Fruit fly (Drosophila melanogaster): ENCODE data around the gene cpo.

The cpo gene

dm6 chr3R:17966013-17966412 lies 46.4 kb downstream of the cpo start (continued):
- no peak for TF ChIP-seq h (optimal IDR thresholded peaks at IDR 0.05)
- no peak for TF ChIP-seq exex (tag; optimal IDR thresholded peaks at IDR 0.05)
- TF ChIP-seq croc (GFP tag; conservative IDR thresholded peaks at IDR 0.05) = no peak
- TF ChIP-seq hb (GFP tag; IDR thresholded peaks at IDR 0.05; ENCODE audit: partially characterized antibody) = no peak
- no peak for TF ChIP-seq CG17385 (GFP tag; optimal IDR thresholded peaks at IDR 0.05)
- peak; percentile 62 for TF ChIP-seq schlank (tag; optimal IDR thresholded peaks at IDR 0.05)
- no peak for TF ChIP-seq CG14860 (GFP tag; IDR thresholded peaks at IDR 0.05; ENCODE audit: partially characterized antibody)
- TF ChIP-seq CG12299 (tag; optimal IDR thresholded peaks at IDR 0.05) = no peak
- TF ChIP-seq CG7786 (GFP tag; optimal IDR thresholded peaks at IDR 0.05) = no peak
- TF ChIP-seq Sox100B (GFP tag; optimal IDR thresholded peaks at IDR 0.05) = no peak
- no peak for TF ChIP-seq zfh1 (GFP tag; IDR thresholded peaks at IDR 0.05)
- no peak for TF ChIP-seq zf30C (GFP tag; optimal IDR thresholded peaks at IDR 0.05)
- no peak for TF ChIP-seq repo (GFP tag; optimal IDR thresholded peaks at IDR 0.05)
- no peak for TF ChIP-seq C15 (GFP tag; IDR thresholded peaks at IDR 0.05)
- TF ChIP-seq CG15269 (tag; optimal IDR thresholded peaks at IDR 0.05) = no peak
- no peak for TF ChIP-seq danr (GFP tag; IDR thresholded peaks at IDR 0.05)
- no peak for TF ChIP-seq dm (GFP tag; optimal IDR thresholded peaks at IDR 0.05)
- TF ChIP-seq CG2199 (GFP tag; IDR thresholded peaks at IDR 0.05) = no peak
- TF ChIP-seq chinmo (GFP tag; IDR thresholded peaks at IDR 0.05; ENCODE audit: partially characterized antibody) = no peak
- TF ChIP-seq mirr (GFP tag; optimal IDR thresholded peaks at IDR 0.05) = peak; percentile 52
- peak; percentile 35 for TF ChIP-seq nau (GFP tag; optimal IDR thresholded peaks at IDR 0.05)
- no peak for TF ChIP-seq kah (GFP tag; optimal IDR thresholded peaks at IDR 0.05)
- TF ChIP-seq cwo (GFP tag; optimal IDR thresholded peaks at IDR 0.05) = peak; percentile 2
- no peak for TF ChIP-seq ac (GFP tag; optimal IDR thresholded peaks at IDR 0.05)
- TF ChIP-seq Rfx (GFP tag; IDR thresholded peaks at IDR 0.05) = peak; percentile 56; the same call in 1 of the 2 replicates
- TF ChIP-seq CG14710 (tag; optimal IDR thresholded peaks at IDR 0.05) = no peak
- TF ChIP-seq ci (GFP tag; IDR thresholded peaks at IDR 0.05) = peak; percentile 47; the same call in 1 of the 3 replicates
- TF ChIP-seq CG12769 (tag; optimal IDR thresholded peaks at IDR 0.05) = peak; percentile 61
- TF ChIP-seq CG1832 (GFP tag; optimal IDR thresholded peaks at IDR 0.05) = no peak
- no peak for TF ChIP-seq CG10274 (GFP tag; optimal IDR thresholded peaks at IDR 0.05)
- peak; percentile 22 for TF ChIP-seq bab2 (GFP tag; optimal IDR thresholded peaks at IDR 0.05)
- TF ChIP-seq Meics (GFP tag; optimal IDR thresholded peaks at IDR 0.05) = peak; percentile 59
- no peak for TF ChIP-seq tio (GFP tag; optimal IDR thresholded peaks at IDR 0.05)
- TF ChIP-seq mld (GFP tag; IDR thresholded peaks at IDR 0.05; ENCODE audit: partially characterized antibody) = no peak
- no peak for TF ChIP-seq CG17186 (GFP tag; optimal IDR thresholded peaks at IDR 0.05)
- no peak for TF ChIP-seq az2 (GFP tag; optimal IDR thresholded peaks at IDR 0.05)
- no peak for TF ChIP-seq CG7271 (tag; optimal IDR thresholded peaks at IDR 0.05)
- no peak for TF ChIP-seq CG9437 (GFP tag; optimal IDR thresholded peaks at IDR 0.05)
- TF ChIP-seq Dref (GFP tag; IDR thresholded peaks at IDR 0.05) = no peak
- peak; percentile 11 for TF ChIP-seq Asciz (GFP tag; optimal IDR thresholded peaks at IDR 0.05)
- TF ChIP-seq CG14050 (GFP tag; IDR thresholded peaks at IDR 0.05) = no peak
- TF ChIP-seq Vsx1 (GFP tag; optimal IDR thresholded peaks at IDR 0.05) = no peak
- no peak for TF ChIP-seq Dad (GFP tag; optimal IDR thresholded peaks at IDR 0.05)
- no peak for TF ChIP-seq tap (tag; optimal IDR thresholded peaks at IDR 0.05)
- TF ChIP-seq Fer3 (tag; optimal IDR thresholded peaks at IDR 0.05) = peak; percentile 42
- TF ChIP-seq CG13296 (GFP tag; optimal IDR thresholded peaks at IDR 0.05) = peak; percentile 42
- no peak for TF ChIP-seq mam (GFP tag; optimal IDR thresholded peaks at IDR 0.05)
- TF ChIP-seq lola (GFP tag; optimal IDR thresholded peaks at IDR 0.05) = no peak
- no peak for TF ChIP-seq Deaf1 (tag; optimal IDR thresholded peaks at IDR 0.05)
- TF ChIP-seq CG13894 (tag; optimal IDR thresholded peaks at IDR 0.05) = no peak

Measured in whole organism, embryonic.